Fruit fly (Drosophila melanogaster) whole organism, adult: ENCODE data around the gene ppk28.

Experiments
- CG14711 ChIP-seq: fragments of 200-800 bp; sonication (Bioruptor generic); optimal IDR thresholded peaks from 2 replicates; lab custom pipeline; 2018; ENCODE audit warnings: missing biosample characterization, mild to moderate bottlenecking, missing genetic modification characterization, moderate library complexity
- CG1620 ChIP-seq: fragments of 200-800 bp; sonication (Bioruptor generic); optimal IDR thresholded peaks from 2 replicates; lab custom pipeline; 2016; ENCODE audit warnings: missing biosample characterization, missing genetic modification characterization
- CG33017 ChIP-seq: fragments of 200-800 bp; sonication (Bioruptor generic); optimal IDR thresholded peaks from 2 replicates; lab custom pipeline; 2018; ENCODE audit warnings: missing biosample characterization, mild to moderate bottlenecking, missing genetic modification characterization, moderate library complexity
- CG5204 ChIP-seq: fragments of 200-800 bp; sonication (Bioruptor generic); optimal IDR thresholded peaks from 2 replicates; lab custom pipeline; 2016; ENCODE audit warnings: missing biosample characterization, missing genetic modification characterization
- Mnt ChIP-seq: fragments of 200-800 bp; sonication (Bioruptor generic); optimal IDR thresholded peaks from 2 replicates; lab custom pipeline; 2016; ENCODE audit warnings: missing biosample characterization, mild to moderate bottlenecking, missing genetic modification characterization
- cic ChIP-seq: fragments of 200-800 bp; sonication (Bioruptor generic); optimal IDR thresholded peaks from 2 replicates; lab custom pipeline; 2017; ENCODE audit warnings: missing biosample characterization, mild to moderate bottlenecking, missing genetic modification characterization, moderate library complexity
- kay ChIP-seq: fragments of 200-800 bp; sonication (Bioruptor generic); peaks from one replicate; lab custom pipeline; 2016; ENCODE audit warnings: missing biosample characterization, missing genetic modification characterization, borderline replicate concordance
- ovo ChIP-seq: fragments of 200-800 bp; sonication (Bioruptor generic); optimal IDR thresholded peaks from 2 replicates; lab custom pipeline; 2016; ENCODE audit warnings: missing biosample characterization, missing genetic modification characterization
- pad ChIP-seq: fragments of 200-800 bp; sonication (Bioruptor generic); optimal IDR thresholded peaks from 3 replicates; lab custom pipeline; 2017; ENCODE audit warnings: missing biosample characterization, missing genetic modification characterization, mild to moderate bottlenecking, moderate library complexity, missing genetic modification reagents
- tj ChIP-seq: fragments of 200-800 bp; sonication (Bioruptor generic); optimal IDR thresholded peaks from 3 replicates; lab custom pipeline; 2017; ENCODE audit warnings: missing biosample characterization, mild to moderate bottlenecking, missing genetic modification characterization, moderate library complexity
- toe ChIP-seq: fragments of 200-800 bp; sonication (Bioruptor generic); optimal IDR thresholded peaks from 2 replicates; lab custom pipeline; 2016; ENCODE audit warnings: missing biosample characterization, missing genetic modification characterization

DNA sequence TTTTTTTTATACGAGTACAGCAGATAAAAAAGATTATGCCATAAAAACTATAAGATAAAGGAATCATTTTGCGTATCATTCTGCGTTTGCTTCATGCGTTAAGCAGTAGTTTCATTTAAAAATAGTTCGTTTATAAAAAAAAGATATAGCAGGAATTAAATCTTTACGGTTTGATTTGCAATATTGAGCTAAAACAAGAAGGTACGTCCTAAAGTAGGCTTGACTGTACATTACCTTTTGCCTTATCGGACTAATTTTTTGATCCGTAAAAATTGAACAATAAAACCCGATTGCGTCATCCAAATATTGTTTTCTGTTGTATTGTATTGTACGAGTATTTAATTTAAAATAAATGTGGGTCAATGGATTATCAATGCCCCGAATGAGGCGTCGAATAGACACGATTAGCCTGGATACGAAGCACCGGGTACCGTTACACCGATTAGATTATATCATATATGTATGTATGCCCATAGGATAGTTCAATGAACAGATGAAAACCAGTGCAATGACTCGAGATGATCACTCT lies 31.0 kb downstream of the ppk28 start:
- no peak for TF ChIP-seq pad
- TF ChIP-seq CG14711: no peak
- TF ChIP-seq kay (GFP tag; lab: Kevin White, UChicago): peak; percentile 58
- TF ChIP-seq cic (GFP tag; lab: Kevin White, UChicago): no peak
- no peak for TF ChIP-seq CG1620 (GFP tag; lab: Kevin White, UChicago)
- no peak for TF ChIP-seq CG33017 (tag; lab: Kevin White, UChicago)
- TF ChIP-seq CG5204 (GFP tag; lab: Kevin White, UChicago): no peak
- TF ChIP-seq toe (GFP tag; lab: Kevin White, UChicago): no peak
- no peak for TF ChIP-seq tj (GFP tag; lab: Kevin White, UChicago)
- TF ChIP-seq Mnt (GFP tag; lab: Kevin White, UChicago): no peak
- no peak for TF ChIP-seq ovo (GFP tag; lab: Kevin White, UChicago)
